Worm (Caenorhabditis elegans) whole organism, L1 larva: Measurements from ENCODE around the gene nhr-146.

Experiments
- C04F5.9 ChIP-seq: sonication (generic microtip); optimal IDR thresholded peaks from 2 replicates; lab custom pipeline; 2016; ENCODE audit warnings: missing genetic modification characterization, missing compliant biosample characterization
- C16A3.4 ChIP-seq: fragments of 150-350 bp; optimal IDR thresholded peaks from 2 replicates; lab custom pipeline; 2014; ENCODE audit warnings: missing biosample characterization, missing genetic modification characterization
- C34B4.2 ChIP-seq: sonication (generic microtip); optimal IDR thresholded peaks from 2 replicates; lab custom pipeline; 2017; ENCODE audit warnings: mild to moderate bottlenecking, missing genetic modification characterization, missing compliant biosample characterization
- Y116A8C.19 ChIP-seq: sonication (generic microtip); optimal IDR thresholded peaks from 2 replicates; lab custom pipeline; 2016; ENCODE audit warnings: missing compliant biosample characterization, missing genetic modification characterization, borderline replicate concordance
- aha-1 ChIP-seq: fragments of 150-350 bp; optimal IDR thresholded peaks from 2 replicates; lab custom pipeline; 2014; ENCODE audit warnings: missing biosample characterization, missing genetic modification characterization
- alr-1 ChIP-seq: fragments of 200-800 bp; sonication (Bioruptor generic); optimal IDR thresholded peaks from 2 replicates; lab custom pipeline; 2018; ENCODE audit warnings: borderline replicate concordance, mild to moderate bottlenecking, missing genetic modification characterization, missing compliant biosample characterization
- aly-2 ChIP-seq: fragments of 150-350 bp; optimal IDR thresholded peaks from 2 replicates; lab custom pipeline; 2014; ENCODE audit warnings: missing biosample characterization, missing genetic modification characterization
- ama-1 ChIP-seq: fragments of 150-350 bp; optimal IDR thresholded peaks from 2 replicates; lab custom pipeline; 2014
- ceh-63 ChIP-seq: fragments of 200-800 bp; sonication (Bioruptor generic); optimal IDR thresholded peaks from 2 replicates; lab custom pipeline; 2018; ENCODE audit warnings: mild to moderate bottlenecking, missing genetic modification characterization, missing compliant biosample characterization
- ceh-8 ChIP-seq: fragments of 200-800 bp; sonication (Bioruptor generic); optimal IDR thresholded peaks from 2 replicates; lab custom pipeline; 2018; ENCODE audit warnings: mild to moderate bottlenecking, missing genetic modification characterization, moderate library complexity, missing compliant biosample characterization
- ceh-82 ChIP-seq, 3 experiments: fragments of 150-350 bp in 1 of 3; sonication (generic microtip) in 2 of 3; optimal IDR thresholded peaks; 2 replicates each; lab custom pipeline; 2014 to 2017; ENCODE audit warnings: missing biosample characterization in 3 of 3, missing genetic modification characterization in 3 of 3
- ceh-88 ChIP-seq: fragments of 200-800 bp; sonication (Bioruptor generic); IDR thresholded peaks from 2 replicates; pipeline ENCODE4 v1.3.6; 2022; ENCODE audit warnings: missing genetic modification characterization, missing compliant biosample characterization
- ceh-90 ChIP-seq: sonication (generic microtip); optimal IDR thresholded peaks from 2 replicates; lab custom pipeline; 2016; ENCODE audit warnings: missing genetic modification characterization, missing compliant biosample characterization
- dpl-1 ChIP-seq, 3 experiments: fragments of 150-350 bp in 2 of 3; sonication (generic microtip) in 1 of 3; optimal IDR thresholded peaks; 2 replicates each; lab custom pipeline; 2014 to 2017; ENCODE audit warnings: missing biosample characterization in 3 of 3, missing genetic modification characterization in 3 of 3, missing genetic modification reagents in 3 of 3
- dsc-1 ChIP-seq: sonication (generic microtip); optimal IDR thresholded peaks from 2 replicates; lab custom pipeline; 2016; ENCODE audit warnings: mild to moderate bottlenecking, missing genetic modification characterization, missing compliant biosample characterization
- efl-3 ChIP-seq: fragments of 200-800 bp; sonication (Bioruptor generic); optimal IDR thresholded peaks from 2 replicates; lab custom pipeline; 2018; ENCODE audit warnings: mild to moderate bottlenecking, missing genetic modification characterization, missing compliant biosample characterization
- egl-27 ChIP-seq, 2 experiments: fragments of 150-350 bp in 1 of 2; sonication (generic microtip); optimal IDR thresholded peaks; 3 replicates each; lab custom pipeline; 2017 to 2018; ENCODE audit warnings: missing biosample characterization in 2 of 2, missing genetic modification characterization in 2 of 2, missing genetic modification reagents in 2 of 2
- elt-2 ChIP-seq: sonication (generic microtip); optimal IDR thresholded peaks from 2 replicates; lab custom pipeline; 2016; ENCODE audit warnings: missing genetic modification characterization, mild to moderate bottlenecking, inconsistent platforms, missing compliant biosample characterization, missing genetic modification reagents
- fkh-10 ChIP-seq: sonication (generic microtip); optimal IDR thresholded peaks from 2 replicates; lab custom pipeline; 2017; ENCODE audit warnings: missing biosample characterization, missing genetic modification reagents, missing genetic modification characterization
- fkh-4 ChIP-seq: sonication (generic microtip); optimal IDR thresholded peaks from 2 replicates; lab custom pipeline; 2016; ENCODE audit warnings: missing compliant biosample characterization, missing genetic modification characterization, borderline replicate concordance
- fkh-8 ChIP-seq: sonication (generic microtip); optimal IDR thresholded peaks from 2 replicates; lab custom pipeline; 2016; ENCODE audit warnings: mild to moderate bottlenecking, missing genetic modification characterization, missing compliant biosample characterization
- fos-1 ChIP-seq: fragments of 150-350 bp; optimal IDR thresholded peaks from 2 replicates; lab custom pipeline; 2014; ENCODE audit warnings: missing biosample characterization, missing genetic modification characterization
- grh-1 ChIP-seq: fragments of 200-800 bp; sonication (Bioruptor generic); IDR thresholded peaks from 2 replicates; pipeline ENCODE4 v1.3.6; 2022; ENCODE audit warnings: missing genetic modification reagents, missing genetic modification characterization, missing compliant biosample characterization
- hlh-17 ChIP-seq: fragments of 200-800 bp; sonication (Bioruptor generic); optimal IDR thresholded peaks from 2 replicates; lab custom pipeline; 2018; ENCODE audit warnings: missing genetic modification characterization, mild to moderate bottlenecking, missing compliant biosample characterization, moderate library complexity, borderline replicate concordance
- hlh-4 ChIP-seq: sonication (generic microtip); optimal IDR thresholded peaks from 2 replicates; lab custom pipeline; 2016; ENCODE audit warnings: mild to moderate bottlenecking, missing genetic modification characterization, missing compliant biosample characterization
- hpl-2 ChIP-seq: fragments of 150-350 bp; optimal IDR thresholded peaks from 2 replicates; lab custom pipeline; 2014; ENCODE audit warnings: missing biosample characterization, missing genetic modification reagents, missing genetic modification characterization
- isw-1 ChIP-seq: fragments of 200-800 bp; sonication (Bioruptor generic); IDR thresholded peaks from 2 replicates; pipeline ENCODE4 v1.3.6; 2022; ENCODE audit warnings: missing genetic modification characterization, missing compliant biosample characterization
- lin-13 ChIP-seq: fragments of 150-350 bp; optimal IDR thresholded peaks from 2 replicates; lab custom pipeline; 2014; ENCODE audit warnings: missing biosample characterization, missing genetic modification reagents, missing genetic modification characterization
- lin-35 ChIP-seq, 2 experiments: fragments of 150-350 bp; optimal IDR thresholded peaks; 2 replicates each; lab custom pipeline; 2014; ENCODE audit warnings: missing biosample characterization in 2 of 2, missing genetic modification characterization in 2 of 2, missing genetic modification reagents in 2 of 2
- lsy-2 ChIP-seq, 2 experiments: fragments of 150-350 bp; optimal IDR thresholded peaks; 2 replicates each; lab custom pipeline; 2014; ENCODE audit warnings: missing biosample characterization in 2 of 2, missing genetic modification characterization in 2 of 2
- mab-9 ChIP-seq: fragments of 200-800 bp; sonication (Bioruptor generic); IDR thresholded peaks from 2 replicates; pipeline ENCODE4 v1.3.6; 2022; ENCODE audit warnings: missing genetic modification reagents, missing genetic modification characterization, missing compliant biosample characterization
- mdl-1 ChIP-seq, 2 experiments: fragments of 150-350 bp; optimal IDR thresholded peaks; 2 replicates each; lab custom pipeline; 2014 to 2017; ENCODE audit warnings: missing biosample characterization in 2 of 2, missing genetic modification characterization in 2 of 2, inconsistent platforms in 1 of 2
- nhr-11 ChIP-seq: fragments of 150-350 bp; optimal IDR thresholded peaks from 2 replicates; lab custom pipeline; 2014; ENCODE audit warnings: missing biosample characterization, missing genetic modification characterization
- nhr-19 ChIP-seq: fragments of 200-800 bp; sonication (Bioruptor generic); conservative IDR thresholded peaks from 2 replicates; pipeline ENCODE4 v1.3.6; 2022; ENCODE audit warnings: missing genetic modification characterization, missing compliant biosample characterization
- nhr-28 ChIP-seq: fragments of 150-350 bp; optimal IDR thresholded peaks from 2 replicates; lab custom pipeline; 2014; ENCODE audit warnings: missing biosample characterization, missing genetic modification characterization
- nhr-71 ChIP-seq: sonication (generic microtip); optimal IDR thresholded peaks from 2 replicates; lab custom pipeline; 2016; ENCODE audit warnings: mild to moderate bottlenecking, missing genetic modification characterization, moderate library complexity, missing compliant biosample characterization
- nhr-77 ChIP-seq: fragments of 150-350 bp; optimal IDR thresholded peaks from 2 replicates; lab custom pipeline; 2014; ENCODE audit warnings: missing biosample characterization, missing genetic modification characterization
- nhr-84 ChIP-seq: sonication (generic microtip); optimal IDR thresholded peaks from 2 replicates; lab custom pipeline; 2017; ENCODE audit warnings: missing biosample characterization, missing genetic modification characterization
- nhr-85 ChIP-seq: sonication (generic microtip); peaks from one replicate; lab custom pipeline; 2016; ENCODE audit warnings: missing genetic modification characterization, inconsistent platforms, missing compliant biosample characterization
- pax-3 ChIP-seq: fragments of 200-800 bp; sonication (Bioruptor generic); optimal IDR thresholded peaks from 2 replicates; lab custom pipeline; 2018; ENCODE audit warnings: mild to moderate bottlenecking, missing genetic modification characterization, moderate library complexity, missing compliant biosample characterization
- pqm-1 ChIP-seq: sonication (generic microtip); optimal IDR thresholded peaks from 3 replicates; lab custom pipeline; 2017; ENCODE audit warnings: missing biosample characterization, missing genetic modification characterization
- snpc-4 ChIP-seq: fragments of 150-350 bp; optimal IDR thresholded peaks from 2 replicates; lab custom pipeline; 2014; ENCODE audit warnings: missing biosample characterization, missing genetic modification characterization
- snu-23 ChIP-seq: sonication (generic microtip); optimal IDR thresholded peaks from 2 replicates; lab custom pipeline; 2016; ENCODE audit warnings: missing genetic modification characterization, missing compliant biosample characterization
- swsn-7 ChIP-seq: sonication (generic microtip); optimal IDR thresholded peaks from 2 replicates; lab custom pipeline; 2016; ENCODE audit warnings: missing genetic modification characterization, missing compliant biosample characterization
- unc-30 ChIP-seq: sonication (generic microtip); optimal IDR thresholded peaks from 2 replicates; lab custom pipeline; 2017; ENCODE audit warnings: missing biosample characterization, missing genetic modification characterization
- unc-86 ChIP-seq: sonication (generic microtip); optimal IDR thresholded peaks from 2 replicates; lab custom pipeline; 2016; ENCODE audit warnings: missing genetic modification characterization, missing compliant biosample characterization
- vab-15 ChIP-seq: sonication (generic microtip); optimal IDR thresholded peaks from 2 replicates; lab custom pipeline; 2017; ENCODE audit warnings: missing genotype, mild to moderate bottlenecking, missing genetic modification characterization, missing compliant biosample characterization
- xbp-1 ChIP-seq: sonication (generic microtip); optimal IDR thresholded peaks from 2 replicates; lab custom pipeline; 2016; ENCODE audit warnings: missing genetic modification characterization, missing compliant biosample characterization
- zag-1 ChIP-seq: fragments of 150-350 bp; optimal IDR thresholded peaks from 2 replicates; lab custom pipeline; 2014; ENCODE audit warnings: missing biosample characterization, missing genetic modification characterization
- ztf-11 ChIP-seq, 2 experiments: sonication (generic microtip); optimal IDR thresholded peaks; 2 replicates each; lab custom pipeline; 2016 to 2017; ENCODE audit warnings: missing genetic modification characterization in 2 of 2, missing biosample characterization in 1 of 2, missing compliant biosample characterization in 1 of 2
- ztf-4 ChIP-seq: fragments of 150-350 bp; optimal IDR thresholded peaks from 2 replicates; lab custom pipeline; 2014; ENCODE audit warnings: missing biosample characterization, missing genetic modification characterization

Gene nhr-146

ce11 chrIV:1626342-1626855 lies at the start of gene nhr-146:
Gene nhr-146 (plus strand): TSS chrIV:1626805.
- no peak for TF ChIP-seq snpc-4
- TF ChIP-seq nhr-77, result no peak
- TF ChIP-seq swsn-7 (tag; lab: Kevin White, UChicago), result no peak
- no peak for TF ChIP-seq ama-1 (lab: Kevin White, UChicago)
- no peak for TF ChIP-seq unc-30 (tag; lab: Kevin White, UChicago)
- TF ChIP-seq C16A3.4 (tag; lab: Kevin White, UChicago), result no peak
- no peak for TF ChIP-seq aha-1
- TF ChIP-seq C34B4.2 (tag; lab: Kevin White, UChicago), result no peak
- TF ChIP-seq ztf-11 (tag; optimal IDR thresholded peaks at IDR 0.05; lab: Kevin White, UChicago), result no peak

ce11 chrIV:1595802-1596201 lies 30.8 kb upstream of the nhr-146 start, which contains the start of gene npp-8:
Gene npp-8 (minus strand): TSS chrIV:1595824.
- peak; percentile 81 to 94 (median 83) for TF ChIP-seq ceh-82 (tag; optimal IDR thresholded peaks at IDR 0.05; lab: Kevin White, UChicago)
- TF ChIP-seq efl-3 (GFP tag; lab: Kevin White, UChicago), result peak; percentile 73
- peak; percentile 91 for TF ChIP-seq nhr-85
- peak; percentile 94 for TF ChIP-seq nhr-71 (tag; lab: Kevin White, UChicago)
- peak; percentile 82 to 85 (median 83) for TF ChIP-seq dpl-1 (GFP tag; optimal IDR thresholded peaks at IDR 0.05; lab: Kevin White, UChicago)
- peak; percentile 50 for TF ChIP-seq hpl-2 (GFP tag; lab: Kevin White, UChicago)
- no peak for TF ChIP-seq C34B4.2 (tag; lab: Kevin White, UChicago)
- no peak for TF ChIP-seq aly-2 (tag; lab: Kevin White, UChicago)
- TF ChIP-seq ztf-4 (tag; lab: Kevin White, UChicago), result peak; percentile 73
- TF ChIP-seq elt-2 (tag; lab: Kevin White, UChicago), result peak; percentile 65
- peak; percentile 86 to 88 for TF ChIP-seq lsy-2 (tag; optimal IDR thresholded peaks at IDR 0.05; lab: Kevin White, UChicago)
- peak in 1 of 2 experiments; percentile 64 for TF ChIP-seq mdl-1 (tag; optimal IDR thresholded peaks at IDR 0.05; lab: Kevin White, UChicago)
- TF ChIP-seq nhr-84 (tag; lab: Kevin White, UChicago), result no peak
- TF ChIP-seq ceh-8 (GFP tag; lab: Kevin White, UChicago), result peak; percentile 86
- peak; percentile 78 for TF ChIP-seq C04F5.9 (tag; lab: Kevin White, UChicago)
- TF ChIP-seq ceh-63 (GFP tag; lab: Kevin White, UChicago), result no peak
- peak; percentile 82 to 89 for TF ChIP-seq lin-35 (GFP tag; optimal IDR thresholded peaks at IDR 0.05; lab: Kevin White, UChicago)
- peak; percentile 64 for TF ChIP-seq pax-3 (tag; lab: Kevin White, UChicago)
- TF ChIP-seq nhr-19 (GFP tag; lab: Robert Waterston, UW), result peak; percentile 89
- peak; percentile 74 for TF ChIP-seq vab-15
- no peak for TF ChIP-seq egl-27 (tag; optimal IDR thresholded peaks at IDR 0.05; lab: Kevin White, UChicago)
- no peak for TF ChIP-seq alr-1 (tag; lab: Kevin White, UChicago)
- TF ChIP-seq unc-86, result peak; percentile 84
- TF ChIP-seq grh-1, result peak; percentile 81
- peak; percentile 60 for TF ChIP-seq fkh-4 (tag; lab: Kevin White, UChicago)
- TF ChIP-seq fos-1 (tag; lab: Kevin White, UChicago), result peak; percentile 69
- TF ChIP-seq xbp-1, result peak; percentile 91
- no peak for TF ChIP-seq hlh-4 (tag; lab: Kevin White, UChicago)
- peak; percentile 94 for TF ChIP-seq snu-23 (GFP tag; lab: Kevin White, UChicago)
- TF ChIP-seq zag-1 (tag; lab: Kevin White, UChicago), result no peak
- no peak for TF ChIP-seq unc-30 (tag; lab: Kevin White, UChicago)
- TF ChIP-seq Y116A8C.19 (tag; lab: Kevin White, UChicago), result no peak
- TF ChIP-seq fkh-10, result peak; percentile 50
- peak; percentile 91 for TF ChIP-seq swsn-7 (tag; lab: Kevin White, UChicago)
- no peak for TF ChIP-seq nhr-28 (tag; lab: Kevin White, UChicago)
- peak; percentile 92 for TF ChIP-seq dsc-1 (tag; lab: Kevin White, UChicago)
- TF ChIP-seq nhr-11, result peak; percentile 37
- peak; percentile 77 for TF ChIP-seq mab-9 (GFP tag; lab: Robert Waterston, UW)
- TF ChIP-seq isw-1 (GFP tag; lab: Robert Waterston, UW), result peak; percentile 77
- TF ChIP-seq ceh-90 (tag; lab: Kevin White, UChicago), result peak; percentile 72
- TF ChIP-seq fkh-8, result peak; percentile 87
- TF ChIP-seq hlh-17 (GFP tag; lab: Kevin White, UChicago), result no peak
- no peak for TF ChIP-seq pqm-1 (tag; lab: Kevin White, UChicago)
- TF ChIP-seq lin-13, result peak; percentile 82
- TF ChIP-seq ceh-88 (GFP tag; lab: Robert Waterston, UW), result peak; percentile 59
